Fruit fly (Drosophila melanogaster) whole organism, prepupa: ENCODE measurements around the gene EMC5.

Experiments used
- Blimp-1 ChIP-seq: fragments of 200-800 bp; sonication (Bioruptor generic); optimal IDR thresholded peaks from 3 replicates; lab custom pipeline; 2017; ENCODE audit warnings: missing biosample characterization, missing genetic modification characterization, mild to moderate bottlenecking, moderate library complexity, missing genetic modification reagents
- CG10631 ChIP-seq: fragments of 200-800 bp; sonication (Bioruptor generic); optimal IDR thresholded peaks from 2 replicates; lab custom pipeline; 2016; ENCODE audit warnings: missing biosample characterization, missing genetic modification characterization
- CG10669 ChIP-seq: fragments of 200-800 bp; sonication (Bioruptor generic); optimal IDR thresholded peaks from 3 replicates; lab custom pipeline; 2018; ENCODE audit warnings: missing biosample characterization, mild to moderate bottlenecking, missing genetic modification characterization, moderate library complexity
- CG11294 ChIP-seq: fragments of 200-800 bp; sonication (Bioruptor generic); IDR thresholded peaks from 2 replicates; pipeline ENCODE4 v1.3.6; 2022; ENCODE audit warnings: missing biosample characterization, missing genetic modification characterization
- CG11762 ChIP-seq: fragments of 200-800 bp; sonication (Bioruptor generic); optimal IDR thresholded peaks from 3 replicates; lab custom pipeline; 2016; ENCODE audit warnings: missing biosample characterization, missing genetic modification characterization; ENCODE audit not compliant: insufficient read depth
- CG1621 ChIP-seq: fragments of 200-800 bp; sonication (Bioruptor generic); optimal IDR thresholded peaks from 3 replicates; lab custom pipeline; 2018; ENCODE audit warnings: missing biosample characterization, mild to moderate bottlenecking, missing genetic modification characterization
- CG16779 ChIP-seq: fragments of 200-800 bp; sonication (Bioruptor generic); optimal IDR thresholded peaks from 3 replicates; lab custom pipeline; 2017; ENCODE audit warnings: missing biosample characterization, mild to moderate bottlenecking, missing genetic modification characterization
- CG3032 ChIP-seq: fragments of 200-800 bp; optimal IDR thresholded peaks from 2 replicates; lab custom pipeline; 2019; ENCODE audit warnings: missing biosample characterization, mild to moderate bottlenecking, missing genetic modification characterization, moderate library complexity
- CG31627 ChIP-seq: fragments of 200-800 bp; sonication (Bioruptor generic); optimal IDR thresholded peaks from 3 replicates; lab custom pipeline; 2016; ENCODE audit warnings: missing biosample characterization, missing genetic modification characterization
- CG34406 ChIP-seq: fragments of 200-800 bp; sonication (Bioruptor generic); optimal IDR thresholded peaks from 3 replicates; lab custom pipeline; 2016; ENCODE audit warnings: missing biosample characterization, missing genetic modification characterization
- CG4318 ChIP-seq: fragments of 200-800 bp; sonication (Bioruptor generic); optimal IDR thresholded peaks from 3 replicates; lab custom pipeline; 2017; ENCODE audit warnings: missing biosample characterization, mild to moderate bottlenecking, missing genetic modification characterization
- CG6163 ChIP-seq: fragments of 200-800 bp; sonication (Bioruptor generic); IDR thresholded peaks from 3 replicates; pipeline ENCODE4 v1.3.6; 2022; ENCODE audit warnings: missing biosample characterization, missing genetic modification characterization
- CG6276 ChIP-seq: fragments of 200-800 bp; sonication (Bioruptor generic); optimal IDR thresholded peaks from 2 replicates; lab custom pipeline; 2017; ENCODE audit warnings: missing biosample characterization, mild to moderate bottlenecking, missing genetic modification characterization
- CG6792 ChIP-seq: fragments of 200-800 bp; sonication (Bioruptor generic); optimal IDR thresholded peaks from 3 replicates; lab custom pipeline; 2016; ENCODE audit warnings: missing biosample characterization, missing genetic modification characterization
- CG6808 ChIP-seq: fragments of 200-800 bp; sonication (Bioruptor generic); optimal IDR thresholded peaks from 3 replicates; lab custom pipeline; 2017; ENCODE audit warnings: missing biosample characterization, missing genetic modification characterization, mild to moderate bottlenecking, moderate library complexity, missing genetic modification reagents
- CG6854 ChIP-seq: fragments of 200-800 bp; sonication (Bioruptor generic); optimal IDR thresholded peaks from 2 replicates; lab custom pipeline; 2017; ENCODE audit warnings: missing biosample characterization, mild to moderate bottlenecking, missing genetic modification characterization
- CG7368 ChIP-seq: fragments of 200-800 bp; sonication (Bioruptor generic); optimal IDR thresholded peaks from 3 replicates; lab custom pipeline; 2016; ENCODE audit warnings: missing biosample characterization, missing genetic modification characterization
- CG8119 ChIP-seq: fragments of 200-800 bp; sonication (Bioruptor generic); IDR thresholded peaks from 3 replicates; pipeline ENCODE4 v1.3.6; 2022; ENCODE audit warnings: missing biosample characterization, missing genetic modification characterization
- CG8319 ChIP-seq: fragments of 200-800 bp; sonication (Bioruptor generic); optimal IDR thresholded peaks from 3 replicates; lab custom pipeline; 2016; ENCODE audit warnings: missing biosample characterization, missing genetic modification characterization
- CG8632 ChIP-seq: fragments of 200-800 bp; sonication (Bioruptor generic); optimal IDR thresholded peaks from 3 replicates; lab custom pipeline; 2016; ENCODE audit warnings: missing biosample characterization, missing genetic modification characterization
- CG9139 ChIP-seq: fragments of 200-800 bp; sonication (Bioruptor generic); optimal IDR thresholded peaks from 3 replicates; lab custom pipeline; 2017; ENCODE audit warnings: missing biosample characterization, mild to moderate bottlenecking, missing genetic modification characterization
- Eip75B ChIP-seq: fragments of 200-800 bp; sonication (Bioruptor generic); optimal IDR thresholded peaks from 3 replicates; lab custom pipeline; 2016; ENCODE audit warnings: missing biosample characterization, missing genetic modification characterization
- Eip78C ChIP-seq: fragments of 200-800 bp; sonication (Bioruptor generic); peaks from one replicate; lab custom pipeline; 2016; ENCODE audit warnings: missing biosample characterization, missing genetic modification characterization
- Eip93F ChIP-seq: fragments of 200-800 bp; sonication (Bioruptor generic); optimal IDR thresholded peaks from 2 replicates; lab custom pipeline; 2016; ENCODE audit warnings: missing biosample characterization, mild to moderate bottlenecking, missing genetic modification characterization
- Ets21C ChIP-seq: fragments of 200-800 bp; sonication (Bioruptor generic); optimal IDR thresholded peaks from 3 replicates; lab custom pipeline; 2016; ENCODE audit warnings: missing biosample characterization, missing genetic modification characterization
- Ets96B ChIP-seq: fragments of 200-800 bp; optimal IDR thresholded peaks from 2 replicates; lab custom pipeline; 2019; ENCODE audit warnings: missing biosample characterization, mild to moderate bottlenecking, missing genetic modification characterization, moderate library complexity
- Gug ChIP-seq: fragments of 200-800 bp; sonication (Bioruptor generic); IDR thresholded peaks from 2 replicates; pipeline ENCODE4 v1.3.6; 2022; ENCODE audit warnings: missing biosample characterization, missing genetic modification characterization
- Hr38 ChIP-seq: sonication (Bioruptor generic); optimal IDR thresholded peaks from 2 replicates; lab custom pipeline; 2016; ENCODE audit warnings: missing biosample characterization, missing genetic modification characterization
- Hr39 ChIP-seq: fragments of 200-800 bp; sonication (Bioruptor generic); optimal IDR thresholded peaks from 2 replicates; lab custom pipeline; 2016; ENCODE audit warnings: missing biosample characterization, missing genetic modification characterization
- Hr4 ChIP-seq: fragments of 200-800 bp; sonication (Bioruptor generic); optimal IDR thresholded peaks from 3 replicates; lab custom pipeline; 2016; ENCODE audit warnings: missing biosample characterization, missing genetic modification characterization
- Met ChIP-seq: fragments of 200-800 bp; sonication (Bioruptor generic); optimal IDR thresholded peaks from 3 replicates; lab custom pipeline; 2016; ENCODE audit warnings: missing biosample characterization, missing genetic modification characterization
- OdsH ChIP-seq: fragments of 200-800 bp; sonication (Bioruptor generic); optimal IDR thresholded peaks from 3 replicates; lab custom pipeline; 2016; ENCODE audit warnings: missing biosample characterization, missing genetic modification characterization
- Smox ChIP-seq: fragments of 200-800 bp; sonication (Bioruptor generic); optimal IDR thresholded peaks from 3 replicates; lab custom pipeline; 2016; ENCODE audit warnings: missing biosample characterization, missing genetic modification characterization
- Sox102F ChIP-seq: fragments of 200-800 bp; sonication (Bioruptor generic); optimal IDR thresholded peaks from 2 replicates; lab custom pipeline; 2016; ENCODE audit warnings: missing biosample characterization, mild to moderate bottlenecking, missing genetic modification characterization
- Sox14 ChIP-seq: fragments of 200-800 bp; sonication (Bioruptor generic); optimal IDR thresholded peaks from 3 replicates; lab custom pipeline; 2016; ENCODE audit warnings: missing biosample characterization, missing genetic modification characterization
- Sox15 ChIP-seq: fragments of 200-800 bp; sonication (Bioruptor generic); optimal IDR thresholded peaks from 3 replicates; lab custom pipeline; 2016; ENCODE audit warnings: missing biosample characterization, missing genetic modification characterization
- achi ChIP-seq: fragments of 200-800 bp; sonication (Bioruptor generic); optimal IDR thresholded peaks from 3 replicates; lab custom pipeline; 2016; ENCODE audit warnings: missing biosample characterization, missing genetic modification characterization
- cyc ChIP-seq: fragments of 200-800 bp; sonication (Bioruptor generic); optimal IDR thresholded peaks from 3 replicates; lab custom pipeline; 2016; ENCODE audit warnings: missing biosample characterization, missing genetic modification characterization
- dac ChIP-seq: fragments of 200-800 bp; sonication (Bioruptor generic); optimal IDR thresholded peaks from 2 replicates; lab custom pipeline; 2017; ENCODE audit warnings: missing biosample characterization, mild to moderate bottlenecking, missing genetic modification characterization
- dsx ChIP-seq: fragments of 200-800 bp; optimal IDR thresholded peaks from 3 replicates; lab custom pipeline; 2019; ENCODE audit warnings: missing biosample characterization, mild to moderate bottlenecking, missing genetic modification characterization, moderate library complexity; ENCODE audit not compliant: poor library complexity, severe bottlenecking
- eg ChIP-seq: fragments of 200-800 bp; sonication (Bioruptor generic); IDR thresholded peaks from 3 replicates; pipeline ENCODE4 v1.3.6; 2022; ENCODE audit warnings: missing biosample characterization, missing genetic modification characterization
- esn ChIP-seq: fragments of 200-800 bp; sonication (Bioruptor generic); optimal IDR thresholded peaks from 2 replicates; lab custom pipeline; 2016; ENCODE audit warnings: missing biosample characterization, mild to moderate bottlenecking, missing genetic modification characterization, moderate library complexity
- fd85E ChIP-seq: fragments of 200-800 bp; sonication (Bioruptor generic); optimal IDR thresholded peaks from 3 replicates; lab custom pipeline; 2016; ENCODE audit warnings: missing biosample characterization, missing genetic modification characterization
- fkh ChIP-seq: fragments of 200-800 bp; sonication (Bioruptor generic); optimal IDR thresholded peaks from 3 replicates; lab custom pipeline; 2017; ENCODE audit warnings: missing biosample characterization, mild to moderate bottlenecking, missing genetic modification characterization, moderate library complexity
- net ChIP-seq: fragments of 200-800 bp; sonication (Bioruptor generic); optimal IDR thresholded peaks from 3 replicates; lab custom pipeline; 2016; ENCODE audit warnings: missing biosample characterization, missing genetic modification characterization
- pdm3 ChIP-seq: fragments of 200-800 bp; sonication (Bioruptor generic); optimal IDR thresholded peaks from 3 replicates; lab custom pipeline; 2016; ENCODE audit warnings: missing biosample characterization, missing genetic modification characterization
- salr ChIP-seq, 2 experiments: fragments of 200-800 bp; sonication (Bioruptor generic); optimal IDR thresholded peaks; 3 replicates each; lab custom pipeline; 2016 to 2018; ENCODE audit warnings: missing biosample characterization in 2 of 2, missing genetic modification characterization in 2 of 2, mild to moderate bottlenecking in 1 of 2
- ss ChIP-seq, 2 experiments: fragments of 200-800 bp; sonication (Bioruptor generic); optimal IDR thresholded peaks; 2 replicates in 1 of 2; 3 replicates in 1 of 2; lab custom pipeline; 2017 to 2018; ENCODE audit warnings: mild to moderate bottlenecking in 2 of 2, missing biosample characterization in 2 of 2, missing genetic modification characterization in 2 of 2, moderate library complexity in 1 of 2
- svp ChIP-seq: fragments of 200-800 bp; sonication (Bioruptor generic); peaks from one replicate; lab custom pipeline; 2016; ENCODE audit warnings: missing biosample characterization, missing genetic modification characterization
- topi ChIP-seq: fragments of 200-800 bp; sonication (Bioruptor generic); optimal IDR thresholded peaks from 3 replicates; lab custom pipeline; 2016; ENCODE audit warnings: missing biosample characterization, missing genetic modification characterization
- vri ChIP-seq: fragments of 200-800 bp; sonication (Bioruptor generic); optimal IDR thresholded peaks from 3 replicates; lab custom pipeline; 2016; ENCODE audit warnings: missing biosample characterization, mild to moderate bottlenecking, missing genetic modification characterization

Gene EMC5

DNA sequence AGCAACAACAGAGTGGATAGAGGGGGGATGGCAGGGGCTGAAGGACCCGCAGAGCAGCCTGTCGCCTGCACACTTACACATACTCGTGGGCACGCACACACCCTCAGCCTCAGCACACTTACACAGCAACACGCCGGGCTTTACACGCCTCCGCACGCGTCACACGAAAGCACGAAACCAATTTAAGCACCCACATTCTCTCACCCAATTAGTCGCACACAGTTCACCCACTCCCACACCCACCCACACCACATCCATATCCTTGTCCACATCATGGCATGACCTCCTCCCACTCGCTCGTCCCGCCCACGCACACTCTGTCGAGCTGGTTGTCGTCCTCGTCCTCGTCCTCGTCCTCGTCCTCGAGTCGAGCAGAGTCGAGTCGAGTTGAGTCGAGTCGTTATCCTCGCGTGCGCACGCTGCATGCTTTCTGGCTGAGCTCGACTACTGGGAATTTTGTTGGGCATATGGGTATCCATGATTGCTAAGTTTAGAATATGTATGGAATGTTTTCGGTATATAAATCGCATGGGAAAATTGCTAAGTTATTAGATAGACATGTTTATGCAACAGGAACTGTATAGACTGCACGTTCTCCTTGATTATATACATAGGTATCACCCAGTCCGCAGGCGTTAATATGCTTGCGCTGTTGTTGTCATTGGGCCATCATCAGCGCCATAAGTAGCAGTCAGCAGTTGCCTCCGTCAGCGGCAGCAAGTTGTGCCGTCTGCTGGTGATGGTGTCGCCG, 24.6 kb downstream of the EMC5 start:
- no peak for TF ChIP-seq Blimp-1 (GFP tag; lab: Kevin White, UChicago)
- peak; percentile 60 for TF ChIP-seq CG34406
- TF ChIP-seq Ets21C (GFP tag; lab: Kevin White, UChicago): peak; percentile 61
- peak; percentile 51 to 62 for TF ChIP-seq salr (GFP tag; optimal IDR thresholded peaks at IDR 0.05; lab: Kevin White, UChicago)
- peak; percentile 67 for TF ChIP-seq net (GFP tag; lab: Kevin White, UChicago)
- peak; percentile 71 for TF ChIP-seq achi (GFP tag; lab: Kevin White, UChicago)
- peak; percentile 85 for TF ChIP-seq svp
- TF ChIP-seq CG3032 (tag; lab: Kevin White, UChicago): peak; percentile 76
- peak; percentile 77 for TF ChIP-seq esn (GFP tag; lab: Kevin White, UChicago)
- TF ChIP-seq fkh (GFP tag; lab: Kevin White, UChicago): peak; percentile 15
- TF ChIP-seq Sox15: peak; percentile 62
- peak; percentile 72 for TF ChIP-seq pdm3 (GFP tag; lab: Kevin White, UChicago)
- TF ChIP-seq cyc (GFP tag; lab: Kevin White, UChicago): peak; percentile 75
- peak; percentile 71; the same call in 1 of the 2 replicates for TF ChIP-seq CG11294
- TF ChIP-seq topi (GFP tag; lab: Kevin White, UChicago): peak; percentile 69
- TF ChIP-seq CG8632 (GFP tag; lab: Kevin White, UChicago): peak; percentile 53
- peak; percentile 30 for TF ChIP-seq CG9139 (GFP tag; lab: Kevin White, UChicago)
- peak; percentile 63 for TF ChIP-seq CG7368 (GFP tag; lab: Kevin White, UChicago)
- peak; percentile 63 for TF ChIP-seq Smox (GFP tag; lab: Kevin White, UChicago)
- peak; percentile 5 for TF ChIP-seq CG16779
- TF ChIP-seq Ets96B (tag; lab: Kevin White, UChicago): peak; percentile 78
- TF ChIP-seq CG10669 (GFP tag; lab: Kevin White, UChicago): peak; percentile 77
- TF ChIP-seq dsx (GFP tag; lab: Kevin White, UChicago): peak; percentile 70
- peak; percentile 74 for TF ChIP-seq Gug (GFP tag; lab: Robert Waterston, UW)
- peak; percentile 88 for TF ChIP-seq Eip78C (GFP tag; lab: Kevin White, UChicago)
- TF ChIP-seq Hr4 (GFP tag; lab: Kevin White, UChicago): peak; percentile 75
- peak; percentile 72 for TF ChIP-seq CG1621 (tag; lab: Kevin White, UChicago)
- no peak for TF ChIP-seq CG4318 (GFP tag; lab: Kevin White, UChicago)
- peak; percentile 54 for TF ChIP-seq vri
- peak; percentile 74 for TF ChIP-seq Met (GFP tag; lab: Kevin White, UChicago)
- TF ChIP-seq Hr39 (GFP tag; lab: Kevin White, UChicago): peak; percentile 80
- TF ChIP-seq Hr38: no peak
- TF ChIP-seq CG6808 (GFP tag; lab: Kevin White, UChicago): peak; percentile 56
- peak; percentile 75 for TF ChIP-seq Sox14 (GFP tag; lab: Kevin White, UChicago)
- TF ChIP-seq CG11762 (GFP tag; lab: Kevin White, UChicago): peak; percentile 44
- peak; percentile 70 for TF ChIP-seq CG8119
- peak; percentile 73 for TF ChIP-seq CG10631 (GFP tag; lab: Kevin White, UChicago)
- TF ChIP-seq OdsH (GFP tag; lab: Kevin White, UChicago): peak; percentile 74
- peak; percentile 75 for TF ChIP-seq CG6792 (GFP tag; lab: Kevin White, UChicago)
- peak; percentile 57 for TF ChIP-seq CG6276 (GFP tag; lab: Kevin White, UChicago)
- TF ChIP-seq dac: no peak
- TF ChIP-seq Sox102F (GFP tag; lab: Kevin White, UChicago): peak; percentile 71
- peak; percentile 79 for TF ChIP-seq CG31627 (GFP tag; lab: Kevin White, UChicago)
- peak; percentile 73 for TF ChIP-seq Eip75B (GFP tag; lab: Kevin White, UChicago)
- no peak for TF ChIP-seq CG6854
- TF ChIP-seq fd85E (GFP tag; lab: Kevin White, UChicago): no peak
- TF ChIP-seq ss (GFP tag; optimal IDR thresholded peaks at IDR 0.05; lab: Kevin White, UChicago): peak; percentile 44 to 72
- TF ChIP-seq Eip93F (GFP tag; lab: Kevin White, UChicago): no peak
- peak; percentile 51 for TF ChIP-seq CG8319 (GFP tag; lab: Kevin White, UChicago)
- peak; percentile 80 for TF ChIP-seq CG6163 (GFP tag; lab: Robert Waterston, UW)
- TF ChIP-seq eg (GFP tag; lab: Robert Waterston, UW): peak; percentile 78
